Worm (Caenorhabditis elegans) whole organism, early embryonic: ENCODE data around the gene pdi-2.

ENCODE experiments used
- F13C5.2 ChIP-seq: sonication (generic microtip); optimal IDR thresholded peaks from 2 replicates; lab custom pipeline; 2017; ENCODE audit warnings: mild to moderate bottlenecking, missing genetic modification characterization, inconsistent platforms, missing compliant biosample characterization
- aly-1 ChIP-seq: sonication (generic microtip); optimal IDR thresholded peaks from 2 replicates; lab custom pipeline; 2016; ENCODE audit warnings: missing genetic modification characterization, missing compliant biosample characterization
- ama-1 ChIP-seq: fragments of 150-350 bp; optimal IDR thresholded peaks from 2 replicates; lab custom pipeline; 2014
- ceh-36 ChIP-seq: sonication (generic microtip); optimal IDR thresholded peaks from 2 replicates; lab custom pipeline; 2016; ENCODE audit warnings: missing genetic modification characterization, inconsistent platforms, missing compliant biosample characterization
- ets-7 ChIP-seq: sonication (generic microtip); optimal IDR thresholded peaks from 2 replicates; lab custom pipeline; 2016; ENCODE audit warnings: missing genotype, missing genetic modification characterization, missing compliant biosample characterization
- flt-1 ChIP-seq: fragments of 200-800 bp; sonication (Bioruptor generic); IDR thresholded peaks from 2 replicates; pipeline ENCODE4 v1.3.6; 2022; ENCODE audit warnings: missing genetic modification characterization, missing compliant biosample characterization
- hmbx-1 ChIP-seq: sonication (generic microtip); optimal IDR thresholded peaks from 2 replicates; lab custom pipeline; 2016; ENCODE audit warnings: mild to moderate bottlenecking, missing genetic modification characterization, missing compliant biosample characterization
- hmg-4 ChIP-seq: fragments of 200-800 bp; sonication (Bioruptor generic); optimal IDR thresholded peaks from 2 replicates; lab custom pipeline; 2018; ENCODE audit warnings: mild to moderate bottlenecking, missing genetic modification characterization, missing compliant biosample characterization
- hnd-1 ChIP-seq: sonication (generic microtip); optimal IDR thresholded peaks from 2 replicates; lab custom pipeline; 2016; ENCODE audit warnings: missing genetic modification characterization, missing compliant biosample characterization
- sea-1 ChIP-seq: fragments of 200-800 bp; sonication (Bioruptor generic); conservative IDR thresholded peaks from 2 replicates; pipeline ENCODE4 v1.3.6; 2022; ENCODE audit warnings: missing genetic modification characterization, missing compliant biosample characterization
- tbx-11 ChIP-seq: fragments of 200-800 bp; sonication (Bioruptor generic); IDR thresholded peaks from 2 replicates; pipeline ENCODE4 v1.3.6; 2022; ENCODE audit warnings: missing genetic modification characterization, missing compliant biosample characterization
- tra-4 ChIP-seq: sonication (generic microtip); optimal IDR thresholded peaks from 2 replicates; lab custom pipeline; 2017; ENCODE audit warnings: missing genetic modification characterization, missing compliant biosample characterization

ce11 chrX:4556028-4556427, 32.1 kb downstream of the pdi-2 start:
- TF ChIP-seq aly-1 (tag; lab: Kevin White, UChicago) (no peak), ama-1 (no peak), F13C5.2 (tag; lab: Kevin White, UChicago) (no peak), hnd-1 (no peak), ets-7 (no peak), sea-1 (GFP tag; lab: Robert Waterston, UW) (no peak), tbx-11 (GFP tag; lab: Robert Waterston, UW) (no peak), ceh-36 (tag; lab: Kevin White, UChicago) (no peak), hmbx-1 (tag; lab: Kevin White, UChicago) (no peak), flt-1 (GFP tag; lab: Robert Waterston, UW) (no peak), tra-4 (tag; lab: Kevin White, UChicago) (no peak), hmg-4 (GFP tag; lab: Kevin White, UChicago) (no peak)
